Worm (Caenorhabditis elegans) whole organism, L1 larva: Measurements from ENCODE around the gene col-99.
A peak's percentile ranks its signal among the peaks of the same experiment; 100 is the strongest.

Experiments
- Y116A8C.19 ChIP-seq: sonication (generic microtip); optimal IDR thresholded peaks from 2 replicates; lab custom pipeline; 2016; ENCODE audit warnings: missing compliant biosample characterization, missing genetic modification characterization, borderline replicate concordance
- ama-1 ChIP-seq: fragments of 150-350 bp; optimal IDR thresholded peaks from 2 replicates; lab custom pipeline; 2014
- ceh-82 ChIP-seq, 3 experiments: fragments of 150-350 bp in 1 of 3; sonication (generic microtip) in 2 of 3; optimal IDR thresholded peaks; 2 replicates each; lab custom pipeline; 2014 to 2017; ENCODE audit warnings: missing biosample characterization in 3 of 3, missing genetic modification characterization in 3 of 3
- ceh-88 ChIP-seq: fragments of 200-800 bp; sonication (Bioruptor generic); IDR thresholded peaks from 2 replicates; pipeline ENCODE4 v1.3.6; 2022; ENCODE audit warnings: missing genetic modification characterization, missing compliant biosample characterization
- ceh-90 ChIP-seq: sonication (generic microtip); optimal IDR thresholded peaks from 2 replicates; lab custom pipeline; 2016; ENCODE audit warnings: missing genetic modification characterization, missing compliant biosample characterization
- dsc-1 ChIP-seq: sonication (generic microtip); optimal IDR thresholded peaks from 2 replicates; lab custom pipeline; 2016; ENCODE audit warnings: mild to moderate bottlenecking, missing genetic modification characterization, missing compliant biosample characterization
- efl-1 ChIP-seq, 4 experiments: fragments of 150-350 bp; optimal IDR thresholded peaks in 3 of 4; peaks in 1 of 4; 1 replicate in 1 of 4; 2 replicates in 3 of 4; lab custom pipeline; 2014; ENCODE audit warnings: missing biosample characterization in 2 of 4, missing genetic modification characterization in 2 of 4, missing genetic modification reagents in 2 of 4
- egl-13 ChIP-seq: sonication (generic microtip); optimal IDR thresholded peaks from 2 replicates; lab custom pipeline; 2016; ENCODE audit warnings: missing genotype, missing genetic modification reagents, missing genetic modification characterization, missing compliant biosample characterization
- fkh-4 ChIP-seq: sonication (generic microtip); optimal IDR thresholded peaks from 2 replicates; lab custom pipeline; 2016; ENCODE audit warnings: missing compliant biosample characterization, missing genetic modification characterization, borderline replicate concordance
- fkh-8 ChIP-seq: sonication (generic microtip); optimal IDR thresholded peaks from 2 replicates; lab custom pipeline; 2016; ENCODE audit warnings: mild to moderate bottlenecking, missing genetic modification characterization, missing compliant biosample characterization
- hlh-17 ChIP-seq: fragments of 200-800 bp; sonication (Bioruptor generic); optimal IDR thresholded peaks from 2 replicates; lab custom pipeline; 2018; ENCODE audit warnings: missing genetic modification characterization, mild to moderate bottlenecking, missing compliant biosample characterization, moderate library complexity, borderline replicate concordance
- hlh-4 ChIP-seq: sonication (generic microtip); optimal IDR thresholded peaks from 2 replicates; lab custom pipeline; 2016; ENCODE audit warnings: mild to moderate bottlenecking, missing genetic modification characterization, missing compliant biosample characterization
- irx-1 ChIP-seq: sonication (generic microtip); optimal IDR thresholded peaks from 2 replicates; lab custom pipeline; 2016; ENCODE audit warnings: missing genetic modification characterization, missing compliant biosample characterization
- isw-1 ChIP-seq: fragments of 200-800 bp; sonication (Bioruptor generic); IDR thresholded peaks from 2 replicates; pipeline ENCODE4 v1.3.6; 2022; ENCODE audit warnings: missing genetic modification characterization, missing compliant biosample characterization
- lin-13 ChIP-seq: fragments of 150-350 bp; optimal IDR thresholded peaks from 2 replicates; lab custom pipeline; 2014; ENCODE audit warnings: missing biosample characterization, missing genetic modification reagents, missing genetic modification characterization
- lin-14 ChIP-seq: fragments of 200-800 bp; sonication (Bioruptor generic); optimal IDR thresholded peaks from 2 replicates; lab custom pipeline; 2018; ENCODE audit warnings: mild to moderate bottlenecking, missing genetic modification characterization, moderate library complexity, missing compliant biosample characterization
- lin-39 ChIP-seq: fragments of 150-350 bp; optimal IDR thresholded peaks from 2 replicates; lab custom pipeline; 2014; ENCODE audit warnings: missing biosample characterization, missing genetic modification reagents, missing genetic modification characterization
- lsy-2 ChIP-seq, 2 experiments: fragments of 150-350 bp; optimal IDR thresholded peaks; 2 replicates each; lab custom pipeline; 2014; ENCODE audit warnings: missing biosample characterization in 2 of 2, missing genetic modification characterization in 2 of 2
- mef-2 ChIP-seq: fragments of 150-350 bp; optimal IDR thresholded peaks from 2 replicates; lab custom pipeline; 2014; ENCODE audit warnings: missing biosample characterization, missing genetic modification characterization
- mep-1 ChIP-seq: fragments of 150-350 bp; optimal IDR thresholded peaks from 2 replicates; lab custom pipeline; 2014; ENCODE audit warnings: missing biosample characterization, missing genetic modification characterization
- nhr-11 ChIP-seq: fragments of 150-350 bp; optimal IDR thresholded peaks from 2 replicates; lab custom pipeline; 2014; ENCODE audit warnings: missing biosample characterization, missing genetic modification characterization
- nhr-19 ChIP-seq: fragments of 200-800 bp; sonication (Bioruptor generic); conservative IDR thresholded peaks from 2 replicates; pipeline ENCODE4 v1.3.6; 2022; ENCODE audit warnings: missing genetic modification characterization, missing compliant biosample characterization
- nhr-237 ChIP-seq: fragments of 150-350 bp; optimal IDR thresholded peaks from 2 replicates; lab custom pipeline; 2014; ENCODE audit warnings: missing biosample characterization, missing genetic modification characterization
- nhr-47 ChIP-seq: sonication (generic microtip); optimal IDR thresholded peaks from 2 replicates; lab custom pipeline; 2016; ENCODE audit warnings: mild to moderate bottlenecking, missing genetic modification characterization, moderate library complexity, missing compliant biosample characterization
- nhr-71 ChIP-seq: sonication (generic microtip); optimal IDR thresholded peaks from 2 replicates; lab custom pipeline; 2016; ENCODE audit warnings: mild to moderate bottlenecking, missing genetic modification characterization, moderate library complexity, missing compliant biosample characterization
- nhr-85 ChIP-seq: sonication (generic microtip); peaks from one replicate; lab custom pipeline; 2016; ENCODE audit warnings: missing genetic modification characterization, inconsistent platforms, missing compliant biosample characterization
- nhr-90 ChIP-seq: sonication (generic microtip); optimal IDR thresholded peaks from 2 replicates; lab custom pipeline; 2016; ENCODE audit warnings: mild to moderate bottlenecking, missing genetic modification characterization, missing compliant biosample characterization; ENCODE audit not compliant: poor library complexity
- pag-3 ChIP-seq: sonication (generic microtip); optimal IDR thresholded peaks from 2 replicates; lab custom pipeline; 2017; ENCODE audit warnings: missing genetic modification characterization, mild to moderate bottlenecking, missing compliant biosample characterization, antibody characterized with exemption, borderline replicate concordance; ENCODE audit not compliant: insufficient read depth
- pqm-1 ChIP-seq: sonication (generic microtip); optimal IDR thresholded peaks from 3 replicates; lab custom pipeline; 2017; ENCODE audit warnings: missing biosample characterization, missing genetic modification characterization
- skn-1 ChIP-seq: fragments of 150-350 bp; optimal IDR thresholded peaks from 2 replicates; lab custom pipeline; 2014; ENCODE audit warnings: missing biosample characterization, missing genetic modification characterization
- snu-23 ChIP-seq: sonication (generic microtip); optimal IDR thresholded peaks from 2 replicates; lab custom pipeline; 2016; ENCODE audit warnings: missing genetic modification characterization, missing compliant biosample characterization
- sup-37 ChIP-seq: fragments of 200-800 bp; sonication (Bioruptor generic); optimal IDR thresholded peaks from 2 replicates; lab custom pipeline; 2018; ENCODE audit warnings: mild to moderate bottlenecking, missing genetic modification characterization, missing compliant biosample characterization
- swsn-7 ChIP-seq: sonication (generic microtip); optimal IDR thresholded peaks from 2 replicates; lab custom pipeline; 2016; ENCODE audit warnings: missing genetic modification characterization, missing compliant biosample characterization
- tbx-2 ChIP-seq: sonication (generic microtip); optimal IDR thresholded peaks from 2 replicates; lab custom pipeline; 2016; ENCODE audit warnings: missing genetic modification characterization, missing compliant biosample characterization
- tlp-1 ChIP-seq: fragments of 150-350 bp; optimal IDR thresholded peaks from 2 replicates; lab custom pipeline; 2014; ENCODE audit warnings: missing biosample characterization, missing genetic modification characterization
- unc-130 ChIP-seq: fragments of 150-350 bp; optimal IDR thresholded peaks from 2 replicates; lab custom pipeline; 2017; ENCODE audit warnings: missing biosample characterization, missing genetic modification characterization, inconsistent platforms
- unc-62 ChIP-seq: fragments of 150-350 bp; optimal IDR thresholded peaks from 2 replicates; lab custom pipeline; 2014; ENCODE audit warnings: missing biosample characterization, missing genetic modification reagents, missing genetic modification characterization
- unc-98 ChIP-seq: fragments of 200-800 bp; sonication (Bioruptor generic); IDR thresholded peaks from 2 replicates; pipeline ENCODE4 v1.3.6; 2022; ENCODE audit warnings: missing genetic modification characterization, missing compliant biosample characterization
- xbp-1 ChIP-seq: sonication (generic microtip); optimal IDR thresholded peaks from 2 replicates; lab custom pipeline; 2016; ENCODE audit warnings: missing genetic modification characterization, missing compliant biosample characterization
- zip-4 ChIP-seq: fragments of 200-800 bp; sonication (Bioruptor generic); optimal IDR thresholded peaks from 2 replicates; lab custom pipeline; 2018; ENCODE audit warnings: mild to moderate bottlenecking, missing genetic modification characterization, moderate library complexity, missing compliant biosample characterization
- ztf-11 ChIP-seq, 2 experiments: sonication (generic microtip); optimal IDR thresholded peaks; 2 replicates each; lab custom pipeline; 2016 to 2017; ENCODE audit warnings: missing genetic modification characterization in 2 of 2, missing biosample characterization in 1 of 2, missing compliant biosample characterization in 1 of 2
- ztf-4 ChIP-seq: fragments of 150-350 bp; optimal IDR thresholded peaks from 2 replicates; lab custom pipeline; 2014; ENCODE audit warnings: missing biosample characterization, missing genetic modification characterization

The col-99 gene

ce11 chrIV:132095-132494 is 15.6 kb downstream of the col-99 start, which contains the start of gene daf-1 (continued):
- peak; percentile 33 for TF ChIP-seq swsn-7 (tag; lab: Kevin White, UChicago)
- TF ChIP-seq egl-13 (tag; lab: Kevin White, UChicago) = peak; percentile 67
- TF ChIP-seq fkh-4 = no peak
- TF ChIP-seq nhr-71 (tag; lab: Kevin White, UChicago) = peak; percentile 32
- TF ChIP-seq unc-62 (GFP tag; lab: Kevin White, UChicago) = no peak
- TF ChIP-seq Y116A8C.19 (tag; lab: Kevin White, UChicago) = no peak
- peak; percentile 42 for TF ChIP-seq nhr-47 (tag; lab: Kevin White, UChicago)
- peak; percentile 39 for TF ChIP-seq dsc-1
- no peak for TF ChIP-seq skn-1
- no peak for TF ChIP-seq zip-4 (GFP tag; lab: Kevin White, UChicago)
- TF ChIP-seq lin-14 (GFP tag; lab: Kevin White, UChicago) = peak; percentile 73
- peak; percentile 49 for TF ChIP-seq xbp-1 (tag; lab: Kevin White, UChicago)
- no peak for TF ChIP-seq nhr-237
- TF ChIP-seq ceh-82 (tag; optimal IDR thresholded peaks at IDR 0.05; lab: Kevin White, UChicago) = peak in 1 of 3 experiments; percentile 25
- no peak for TF ChIP-seq nhr-11
- TF ChIP-seq sup-37 (GFP tag; lab: Kevin White, UChicago) = no peak
- TF ChIP-seq hlh-17 (GFP tag; lab: Kevin White, UChicago) = no peak
- no peak for TF ChIP-seq pqm-1 (tag; lab: Kevin White, UChicago)
- TF ChIP-seq hlh-4 (tag; lab: Kevin White, UChicago) = no peak

- TF ChIP-seq lin-14 (GFP tag; lab: Kevin White, UChicago) (peak; percentile 5), lsy-2 (tag; optimal IDR thresholded peaks at IDR 0.05; lab: Kevin White, UChicago) (peak in 1 of 2 experiments; percentile 11), ceh-88 (GFP tag; lab: Robert Waterston, UW) (no peak)
- TF ChIP-seq, all 84 proteins: peak for 2
These were observed 17.6 kb downstream of the col-99 start for ce11 chrIV:130150-130549.

DNA sequence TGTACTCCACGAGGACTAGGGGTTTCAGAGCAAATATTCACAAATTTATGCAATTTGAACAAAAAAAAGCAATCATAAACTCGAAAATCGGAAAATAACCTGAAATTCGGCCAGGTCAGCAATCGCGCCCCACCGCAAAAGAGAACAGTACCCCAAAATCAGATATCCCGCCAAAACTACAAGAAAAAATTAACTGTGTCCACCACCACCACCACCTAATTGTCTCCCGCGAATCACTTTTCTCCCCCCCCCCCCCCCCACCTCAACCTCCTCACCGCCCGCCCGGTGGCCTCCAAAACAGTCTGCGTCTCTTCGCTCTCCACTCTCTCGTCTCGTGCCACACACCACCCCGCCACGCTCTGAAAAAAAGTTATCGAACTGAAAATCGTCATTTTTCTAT is 19.2 kb downstream of the col-99 start:
- TF ChIP-seq unc-98 (GFP tag; lab: Robert Waterston, UW) = no peak
- peak; percentile 58 for TF ChIP-seq lin-14 (GFP tag; lab: Kevin White, UChicago)
- peak; percentile 27 for TF ChIP-seq nhr-85
- no peak for TF ChIP-seq lin-39 (tag; lab: Kevin White, UChicago)

- TF ChIP-seq lin-13 (GFP tag; lab: Kevin White, UChicago) (peak; percentile 58), nhr-19 (GFP tag; lab: Robert Waterston, UW) (peak; percentile 52), xbp-1 (tag; lab: Kevin White, UChicago) (peak; percentile 69), ztf-11 (tag; optimal IDR thresholded peaks at IDR 0.05; lab: Kevin White, UChicago) (peak in 1 of 2 experiments; percentile 6), nhr-71 (tag; lab: Kevin White, UChicago) (peak; percentile 85), ztf-4 (tag; lab: Kevin White, UChicago) (no peak), nhr-85 (peak; percentile 70), mep-1 (tag; lab: Kevin White, UChicago) (peak; percentile 60), ceh-82 (tag; optimal IDR thresholded peaks at IDR 0.05; lab: Kevin White, UChicago) (peak; percentile 24 to 55 (median 31)), irx-1 (tag; lab: Kevin White, UChicago) (peak; percentile 48), snu-23 (GFP tag; lab: Kevin White, UChicago) (peak; percentile 83), mef-2 (tag; lab: Kevin White, UChicago) (no peak), ceh-90 (no peak), tbx-2 (peak; percentile 67), fkh-8 (tag; lab: Kevin White, UChicago) (peak; percentile 76), tlp-1 (no peak), pag-3 (tag; lab: Kevin White, UChicago) (no peak), efl-1 (optimal IDR thresholded peaks at IDR 0.05; lab: Kevin White, UChicago) (peak; percentile 53 to 59), efl-1 (GFP tag; optimal IDR thresholded peaks at IDR 0.05 in 1 of 2; lab: Kevin White, UChicago) (peak; percentile 55 to 90), dsc-1 (peak; percentile 64), Y116A8C.19 (tag; lab: Kevin White, UChicago) (no peak), unc-98 (GFP tag; lab: Robert Waterston, UW) (0 out of 2 replicates have a peak, but pooled peaks have one; percentile 16), isw-1 (GFP tag; lab: Robert Waterston, UW) (peak; percentile 68), unc-130 (tag; lab: Kevin White, UChicago) (peak; percentile 60), nhr-90 (peak; percentile 46), lin-14 (GFP tag; lab: Kevin White, UChicago) (peak; percentile 75), egl-13 (tag; lab: Kevin White, UChicago) (peak; percentile 19), ama-1 (lab: Kevin White, UChicago) (no peak), lsy-2 (tag; optimal IDR thresholded peaks at IDR 0.05; lab: Kevin White, UChicago) (peak; percentile 94 to 98), swsn-7 (tag; lab: Kevin White, UChicago) (peak; percentile 73)
These were observed 21.6 kb downstream of the col-99 start, which contains the start of the genes grld-1 and cox-6C for ce11 chrIV:125881-126781. TSS of gene grld-1 (minus strand) at chrIV:125931. TSS of gene cox-6C (plus strand) at chrIV:126731.
